Fruit fly (Drosophila melanogaster): ENCODE data around the gene CG31697.

CG31697 gene

DNA sequence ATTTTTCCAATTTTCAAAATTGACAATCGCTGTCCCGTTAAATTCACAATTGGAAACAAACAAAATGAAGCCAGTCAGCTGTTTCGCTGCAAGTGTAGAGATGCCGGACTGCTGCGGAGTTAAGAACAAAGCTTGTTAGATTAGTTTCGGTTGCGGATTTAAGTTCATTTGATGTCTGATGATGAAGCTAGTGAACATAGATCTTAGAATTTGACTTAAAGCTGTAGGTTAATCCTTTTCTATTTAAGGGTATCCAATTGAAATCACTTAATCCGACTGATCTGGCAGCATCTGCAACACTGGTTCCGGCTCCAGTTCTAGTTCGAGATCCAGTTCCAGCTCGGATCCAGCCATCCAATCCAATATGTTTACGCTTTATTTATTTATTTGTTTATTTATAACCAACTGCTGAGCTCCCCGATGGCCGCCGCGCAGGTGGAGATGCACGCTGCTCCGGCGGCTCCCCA is 48.7 kb downstream of the CG31697 start, which contains the start of the genes PCNA2 and CG10366 (continued):
- TF ChIP-seq pnt (GFP tag; optimal IDR thresholded peaks at IDR 0.05) (peak; percentile 69), CG14014 (GFP tag; IDR thresholded peaks at IDR 0.05) (no peak), CG7987 (GFP tag; optimal IDR thresholded peaks at IDR 0.05) (peak; percentile 33), Nf-YA (GFP tag; IDR thresholded peaks at IDR 0.05) (no peak), CG11247 (GFP tag; IDR thresholded peaks at IDR 0.05) (no peak), twi (tag; optimal IDR thresholded peaks at IDR 0.05) (peak; percentile 57), hkb (optimal IDR thresholded peaks at IDR 0.05) (peak; percentile 79), hkb (GFP tag; IDR thresholded peaks at IDR 0.05) (0 out of 2 replicates have a peak, but pooled peaks have one; percentile 23), CkIIα-i1 (GFP tag; IDR thresholded peaks at IDR 0.05) (no peak), CG7556 (GFP tag; optimal IDR thresholded peaks at IDR 0.05) (peak; percentile 51), gro (GFP tag; optimal IDR thresholded peaks at IDR 0.05) (peak; percentile 52), cg (GFP tag; optimal IDR thresholded peaks at IDR 0.05) (no peak), mam (GFP tag; optimal IDR thresholded peaks at IDR 0.05) (peak; percentile 77), CG9876 (GFP tag; optimal IDR thresholded peaks at IDR 0.05) (peak; percentile 70), vnd (GFP tag; IDR thresholded peaks at IDR 0.05; ENCODE audit: partially characterized antibody) (peak; percentile 39; the same call in 1 of the 3 replicates), ro (GFP tag; IDR thresholded peaks at IDR 0.05) (no peak), CG17361 (GFP tag; IDR thresholded peaks at IDR 0.05) (peak; percentile 56; the same call in 2 of the 3 replicates), CG9797 (GFP tag; optimal IDR thresholded peaks at IDR 0.05) (peak; percentile 43), tna (GFP tag; IDR thresholded peaks at IDR 0.05; ENCODE audit: partially characterized antibody) (no peak), CG18262 (tag; optimal IDR thresholded peaks at IDR 0.05) (peak; percentile 54), Stat92E (GFP tag; optimal IDR thresholded peaks at IDR 0.05) (no peak), shn (GFP tag; optimal IDR thresholded peaks at IDR 0.05) (peak; percentile 74), odd (GFP tag; optimal IDR thresholded peaks at IDR 0.05) (no peak), Hey (tag; optimal IDR thresholded peaks at IDR 0.05) (no peak), CG15479 (GFP tag; optimal IDR thresholded peaks at IDR 0.05) (no peak), CG1832 (GFP tag; optimal IDR thresholded peaks at IDR 0.05) (no peak), Fer2 (tag; optimal IDR thresholded peaks at IDR 0.05) (peak; percentile 54), Bgb (GFP tag; IDR thresholded peaks at IDR 0.05; ENCODE audit: partially characterized antibody) (peak; percentile 53; the same call in 1 of the 2 replicates), fd3F (GFP tag; optimal IDR thresholded peaks at IDR 0.05) (peak; percentile 38), Abd-B (GFP tag; optimal IDR thresholded peaks at IDR 0.05) (peak; percentile 45), prd (optimal IDR thresholded peaks at IDR 0.05) (no peak), prd (GFP tag; IDR thresholded peaks at IDR 0.05) (peak; percentile 67), CG2202 (tag; optimal IDR thresholded peaks at IDR 0.05) (peak; percentile 32), CG31365 (tag; optimal IDR thresholded peaks at IDR 0.05) (no peak), Lhr (GFP tag; optimal IDR thresholded peaks at IDR 0.05) (peak; percentile 96), BtbVII (GFP tag; optimal IDR thresholded peaks at IDR 0.05) (peak; percentile 14), zfh2 (GFP tag; optimal IDR thresholded peaks at IDR 0.05) (peak; percentile 79), row (GFP tag; IDR thresholded peaks at IDR 0.05) (peak; percentile 85), Sry-β (GFP tag; optimal IDR thresholded peaks at IDR 0.05) (no peak), pho (GFP tag; optimal IDR thresholded peaks at IDR 0.05) (peak; percentile 65), CG16815 (GFP tag; optimal IDR thresholded peaks at IDR 0.05) (peak; percentile 5), exex (tag; optimal IDR thresholded peaks at IDR 0.05) (no peak), CG16779 (GFP tag; IDR thresholded peaks at IDR 0.05) (no peak), CG6272 (GFP tag; IDR thresholded peaks at IDR 0.05) (no peak), nau (GFP tag; optimal IDR thresholded peaks at IDR 0.05) (peak; percentile 29), scrt (GFP tag; optimal IDR thresholded peaks at IDR 0.05) (no peak), CG12155 (GFP tag; optimal IDR thresholded peaks at IDR 0.05) (peak; percentile 61), CG14667 (GFP tag; IDR thresholded peaks at IDR 0.05) (no peak), CG31441 (GFP tag; IDR thresholded peaks at IDR 0.05) (peak; percentile 54), CG16863 (GFP tag; optimal IDR thresholded peaks at IDR 0.05) (peak; percentile 69), vfl (GFP tag; optimal IDR thresholded peaks at IDR 0.05) (peak; percentile 70)

Measured in whole organism, embryonic.